Worm (Caenorhabditis elegans): ENCODE measurements around the gene srx-43.

srx-43 gene

ce11 chrV:16036166-16036565 is 18.4 kb downstream of the srx-43 start, which contains the start of gene T10C6.10:
Gene T10C6.10 (plus strand): TSS chrV:16036413.
- TF ChIP-seq ceh-14 (tag; optimal IDR thresholded peaks at IDR 0.05) (no peak), mec-3 (tag; optimal IDR thresholded peaks at IDR 0.05; ENCODE audit: borderline replicate concordance) (no peak), hlh-30 (tag; optimal IDR thresholded peaks at IDR 0.05; ENCODE audit: insufficient read depth) (no peak), Y22D7AL.16 (tag; optimal IDR thresholded peaks at IDR 0.05) (no peak), ttx-3 (tag; optimal IDR thresholded peaks at IDR 0.05) (no peak), pag-3 (tag; optimal IDR thresholded peaks at IDR 0.05; ENCODE audit: borderline replicate concordance) (no peak), ceh-34 (tag; optimal IDR thresholded peaks at IDR 0.05) (no peak)

- peak; percentile 66 for TF ChIP-seq ref-2 (tag; optimal IDR thresholded peaks at IDR 0.05)
- peak; percentile 11 for TF ChIP-seq tbx-7 (tag; optimal IDR thresholded peaks at IDR 0.05)
- TF ChIP-seq ceh-34 (tag; optimal IDR thresholded peaks at IDR 0.05), result peak; percentile 38
- peak; percentile 24 for TF ChIP-seq elt-2 (tag; optimal IDR thresholded peaks at IDR 0.05)
- TF ChIP-seq dve-1 (tag; optimal IDR thresholded peaks at IDR 0.05), result peak; percentile 37
- peak; percentile 17 for TF ChIP-seq ztf-16 (tag; optimal IDR thresholded peaks at IDR 0.05)
- peak; percentile 36 for TF ChIP-seq nfya-1 (tag; optimal IDR thresholded peaks at IDR 0.05)
- TF ChIP-seq ceh-31 (tag; optimal IDR thresholded peaks at IDR 0.05), result peak; percentile 63
- peak; percentile 60 for TF ChIP-seq tbx-2 (tag; optimal IDR thresholded peaks at IDR 0.05)
Observed at ce11 chrV:16040140-16040827, 22.5 kb downstream of the srx-43 start, which contains the start of the genes his-4 and his-3. Gene his-4 (minus strand): TSS chrV:16040515. Gene his-3 (plus strand): TSS chrV:16040808.

- no peak for TF ChIP-seq ceh-30 (tag; optimal IDR thresholded peaks at IDR 0.05)
- TF ChIP-seq ceh-45 (GFP tag; IDR thresholded peaks at IDR 0.05), result no peak
- TF ChIP-seq unc-86 (tag; optimal IDR thresholded peaks at IDR 0.05), result no peak
- no peak for TF ChIP-seq lim-6 (tag; optimal IDR thresholded peaks at IDR 0.05)
- TF ChIP-seq lin-11 (tag; optimal IDR thresholded peaks at IDR 0.05), result no peak
- TF ChIP-seq unc-55 (GFP tag; optimal IDR thresholded peaks at IDR 0.05), result no peak
- TF ChIP-seq tbx-7 (tag; optimal IDR thresholded peaks at IDR 0.05), result no peak
- TF ChIP-seq fax-1 (tag; optimal IDR thresholded peaks at IDR 0.05), result no peak
- no peak for TF ChIP-seq ceh-6 (GFP tag; optimal IDR thresholded peaks at IDR 0.05)
- TF ChIP-seq K09A11.1 (tag; optimal IDR thresholded peaks at IDR 0.05; ENCODE audit: insufficient read depth), result no peak
- no peak for TF ChIP-seq hlh-13 (GFP tag; optimal IDR thresholded peaks at IDR 0.05)
- no peak for TF ChIP-seq eyg-1 (tag; optimal IDR thresholded peaks at IDR 0.05)
- no peak for TF ChIP-seq ztf-16 (tag; optimal IDR thresholded peaks at IDR 0.05)
- TF ChIP-seq mec-3 (tag; optimal IDR thresholded peaks at IDR 0.05; ENCODE audit: borderline replicate concordance), result no peak
- no peak for TF ChIP-seq ref-2 (tag; optimal IDR thresholded peaks at IDR 0.05)
- no peak for TF ChIP-seq pag-3 (tag; optimal IDR thresholded peaks at IDR 0.05; ENCODE audit: borderline replicate concordance)
- no peak for TF ChIP-seq nhr-11 (tag; optimal IDR thresholded peaks at IDR 0.05)
- TF ChIP-seq ceh-34 (tag; optimal IDR thresholded peaks at IDR 0.05), result no peak
Observed at ce11 chrV:16041412-16041811, 23.6 kb downstream of the srx-43 start.

- TF ChIP-seq ref-2 (tag; optimal IDR thresholded peaks at IDR 0.05), result peak; percentile 22
- peak; percentile 73 for TF ChIP-seq ama-1 (optimal IDR thresholded peaks at IDR 0.05)
Observed at ce11 chrV:16041925-16042742, 24.4 kb downstream of the srx-43 start, which contains the start of the genes his-2 and his-1. Gene his-2 (minus strand): TSS chrV:16042283. Gene his-1 (plus strand): TSS chrV:16042520.

- TF ChIP-seq ref-2 (tag; optimal IDR thresholded peaks at IDR 0.05) (no peak), ceh-9 (tag; optimal IDR thresholded peaks at IDR 0.05) (no peak), ztf-16 (tag; optimal IDR thresholded peaks at IDR 0.05) (no peak), eyg-1 (tag; optimal IDR thresholded peaks at IDR 0.05) (no peak)
Observed at ce11 chrV:16042743-16043014, 24.9 kb downstream of the srx-43 start.
